Worm (Caenorhabditis elegans): ENCODE data around the gene Y9C2UA.1.

Gene Y9C2UA.1

DNA sequence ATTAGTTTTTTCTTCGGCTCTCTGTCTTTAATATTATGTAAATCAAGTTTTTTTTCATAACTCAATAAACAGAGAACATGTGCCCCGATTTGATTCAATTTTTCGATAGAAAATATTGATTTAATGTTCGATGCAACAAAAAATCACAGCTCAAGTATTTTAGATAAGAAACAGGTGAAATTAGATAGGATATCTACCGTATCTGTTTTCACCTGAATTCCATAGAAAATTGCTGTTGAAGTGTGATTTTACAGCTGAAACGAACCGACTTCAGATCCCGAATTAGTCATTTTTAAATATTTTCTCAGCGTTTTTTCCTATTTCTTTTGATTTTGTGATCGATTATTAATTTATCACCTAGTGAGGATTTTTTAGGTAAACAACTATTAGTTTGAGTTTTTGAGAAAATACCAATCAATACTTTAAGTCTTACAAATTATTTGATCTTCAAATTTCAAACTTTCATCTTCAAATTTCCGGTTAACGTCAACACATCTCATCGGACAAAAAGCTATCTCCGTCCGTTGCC lies at the start of gene Y9C2UA.1:
Y9C2UA.1 (plus strand) TSS at position 479 of the 529 bp plus-strand sequence.
- no peak for TF ChIP-seq unc-62 (GFP tag; optimal IDR thresholded peaks at IDR 0.05)

DNA sequence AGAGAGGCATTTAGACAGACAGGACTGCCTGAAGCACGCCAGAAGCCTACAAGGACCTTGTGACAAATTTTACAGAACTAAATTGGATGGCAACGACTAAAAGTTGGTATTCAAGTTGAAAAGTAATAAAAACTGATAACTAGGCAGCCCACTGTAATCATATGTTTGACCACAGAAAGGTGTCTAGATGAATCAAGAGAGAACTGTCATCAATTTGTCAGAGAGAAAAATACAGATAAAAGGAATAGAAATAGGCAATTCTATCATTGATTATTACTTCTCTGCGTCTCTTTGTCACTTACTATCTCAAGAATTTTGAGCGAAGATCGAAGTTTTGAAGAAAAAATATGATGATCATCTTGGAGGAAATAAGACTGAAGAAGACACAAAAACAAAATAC lies 46.5 kb upstream of the Y9C2UA.1 start:
- no peak for TF ChIP-seq unc-62 (GFP tag; optimal IDR thresholded peaks at IDR 0.05)

DNA sequence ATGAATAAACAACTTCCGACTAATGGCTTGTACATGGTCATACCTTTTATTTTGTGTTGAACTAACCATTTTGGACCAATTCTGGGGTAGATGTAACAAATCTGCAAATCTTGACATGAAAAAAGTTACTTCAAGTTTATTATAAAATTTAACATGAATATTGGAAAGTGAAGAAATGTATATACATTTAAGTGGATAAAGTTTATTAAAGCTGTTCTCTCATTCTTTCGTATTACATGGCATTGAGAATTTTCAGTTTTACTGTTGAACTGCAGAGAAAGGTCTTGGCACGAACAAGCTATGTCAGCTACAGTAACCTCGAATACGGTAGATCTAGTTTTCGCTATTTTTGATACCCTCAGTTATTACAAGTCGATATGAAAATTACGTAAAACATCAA lies 45.9 kb upstream of the Y9C2UA.1 start, which contains the start of gene C07H4.1:
C07H4.1 (minus strand) TSS at position 101 of the 400 bp plus-strand sequence.
- no peak for TF ChIP-seq unc-62 (GFP tag; optimal IDR thresholded peaks at IDR 0.05)

DNA sequence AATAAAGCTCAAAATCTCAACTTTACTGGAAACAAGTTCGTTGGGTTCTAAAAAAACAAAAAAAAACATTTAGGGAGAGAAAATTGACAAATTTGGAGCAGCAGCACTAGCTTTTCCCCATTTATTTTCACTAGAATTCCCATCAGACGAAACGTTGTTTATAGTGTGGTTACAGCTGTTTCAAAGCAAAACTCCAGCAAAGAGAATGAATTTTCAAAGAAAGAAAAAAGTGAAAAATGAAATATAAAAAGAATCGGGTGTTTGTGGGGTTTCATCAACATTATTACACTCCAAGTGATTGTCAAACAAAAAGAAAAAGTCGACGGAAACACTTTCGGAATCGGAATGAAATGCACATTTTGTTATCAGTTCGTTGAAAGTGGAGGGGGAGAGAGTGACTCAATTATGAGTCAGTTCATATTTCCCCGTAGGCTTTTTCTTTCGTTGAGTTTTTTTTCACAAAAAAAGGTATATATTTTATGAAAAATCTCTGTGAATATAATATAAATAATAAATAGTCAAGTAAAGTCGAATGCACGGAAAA lies 45.1 kb upstream of the Y9C2UA.1 start:
- no peak for TF ChIP-seq unc-62 (GFP tag; optimal IDR thresholded peaks at IDR 0.05)

DNA sequence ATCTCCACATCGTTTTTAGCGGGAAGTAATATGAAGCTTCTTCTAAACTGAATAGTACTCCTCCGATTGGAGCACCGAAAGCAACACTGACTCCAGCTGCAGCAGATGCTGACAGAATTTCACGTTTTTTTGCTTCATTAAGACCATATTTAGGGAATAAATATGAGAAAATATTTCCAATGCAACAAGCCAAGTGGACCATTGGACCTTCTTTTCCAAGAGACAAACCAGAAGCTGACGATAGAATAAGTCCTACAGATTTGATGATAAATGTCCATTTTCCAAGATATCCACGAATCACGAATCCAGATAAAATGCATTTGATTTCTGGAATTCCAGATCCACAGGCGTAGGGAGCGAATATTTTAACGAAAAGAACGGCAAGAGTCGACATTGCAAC lies 42.1 kb upstream of the Y9C2UA.1 start:
- TF ChIP-seq unc-62 (GFP tag; optimal IDR thresholded peaks at IDR 0.05), result no peak

DNA sequence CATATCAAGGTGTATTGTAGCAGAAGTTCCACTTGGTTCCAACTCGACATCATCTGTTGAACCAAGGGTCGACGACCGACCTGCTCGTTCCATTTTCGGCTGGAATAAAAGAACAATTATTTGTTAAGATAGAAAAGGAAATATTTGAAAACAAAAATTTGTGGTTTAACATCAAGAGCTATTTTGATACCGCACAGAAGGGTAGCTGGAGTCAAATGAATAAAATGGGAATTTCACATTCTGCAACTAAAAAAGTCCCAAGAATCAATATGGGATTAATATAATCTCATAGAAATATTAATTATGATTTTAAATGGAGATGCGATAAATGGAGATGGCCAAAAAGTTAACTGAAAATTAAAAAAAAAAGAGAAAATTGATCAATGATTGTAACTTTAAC lies 40.9 kb upstream of the Y9C2UA.1 start, which contains the start of gene clh-5:
clh-5 (minus strand) TSS at position 101 of the 400 bp plus-strand sequence.
- no peak for TF ChIP-seq unc-62 (GFP tag; optimal IDR thresholded peaks at IDR 0.05)

DNA sequence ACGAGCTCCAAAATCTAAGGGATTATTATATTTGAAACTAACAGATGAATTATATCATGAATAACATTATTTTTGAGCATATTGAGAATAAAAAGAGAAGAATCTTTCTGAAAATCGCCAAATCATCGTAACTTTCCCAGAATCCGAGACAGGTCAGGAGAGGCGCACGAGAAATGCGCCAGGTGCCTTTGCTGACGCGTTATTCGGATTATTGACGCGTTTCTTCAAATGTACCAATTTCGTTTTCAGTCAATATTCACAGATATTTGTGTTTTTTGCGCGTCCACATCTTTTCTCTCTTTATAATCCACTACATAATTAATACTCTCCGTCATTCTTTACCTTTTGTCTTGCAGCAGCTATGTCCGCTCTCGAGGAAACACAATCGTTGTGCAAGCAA lies 40.4 kb upstream of the Y9C2UA.1 start, which contains the start of gene T24H10.1:
T24H10.1 (plus strand) TSS at position 355 of the 400 bp plus-strand sequence.
- TF ChIP-seq unc-62 (GFP tag; optimal IDR thresholded peaks at IDR 0.05), result no peak

DNA sequence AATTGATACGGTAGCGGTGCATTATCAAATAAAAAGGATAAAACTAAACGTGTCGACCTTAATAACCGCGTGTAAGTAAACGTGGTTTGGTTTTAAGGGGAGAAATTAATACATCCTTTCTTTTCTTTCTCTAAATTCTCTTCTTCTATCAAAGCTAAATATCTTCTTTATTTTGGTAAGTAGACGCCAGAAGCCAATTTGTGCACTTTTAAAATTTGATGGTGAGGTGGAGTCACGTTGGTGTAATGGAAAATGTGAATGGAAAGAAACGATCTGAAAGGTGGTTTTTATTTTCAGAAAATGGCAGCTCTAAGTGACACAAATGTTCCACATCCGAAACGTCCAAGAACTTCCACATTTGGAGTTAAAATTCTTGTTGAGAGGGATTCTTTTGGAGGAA lies 38.7 kb upstream of the Y9C2UA.1 start, which contains the start of gene T24H10.5:
T24H10.5 (plus strand) TSS at position 301 of the 400 bp plus-strand sequence.
- no peak for TF ChIP-seq unc-62 (GFP tag; optimal IDR thresholded peaks at IDR 0.05)

DNA sequence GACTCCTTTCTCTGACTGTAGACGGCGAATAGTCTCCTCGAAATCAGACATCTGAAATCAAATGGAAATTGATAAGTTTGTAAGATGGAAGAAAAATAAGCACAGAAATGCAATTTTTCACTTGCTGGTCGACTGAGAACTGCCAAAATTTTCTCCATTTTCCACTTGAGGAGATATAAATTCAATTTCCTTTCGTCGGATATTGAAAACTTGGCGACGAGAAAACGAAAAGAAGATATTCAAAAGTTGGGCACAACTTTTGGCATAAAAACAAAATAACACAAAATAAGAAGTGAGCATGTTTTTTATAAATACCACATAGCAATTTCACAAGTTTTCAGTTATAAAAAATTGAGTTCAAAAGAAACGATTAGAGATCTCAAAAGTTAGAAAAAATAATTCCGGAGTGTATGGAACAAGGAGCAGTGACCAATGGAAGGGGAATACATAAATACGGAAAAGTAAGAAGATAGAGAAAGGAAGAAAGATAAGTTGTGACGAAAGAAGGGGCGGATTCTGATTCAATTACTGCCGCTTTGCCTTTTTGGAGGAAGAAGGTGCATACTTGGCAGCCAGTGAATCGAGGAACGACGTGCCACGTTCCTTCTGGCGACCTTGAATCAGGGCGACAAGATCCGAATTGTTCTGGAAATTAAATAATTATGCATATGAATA lies 32.2 kb upstream of the Y9C2UA.1 start, which contains the start of gene dyrb-1:
dyrb-1 (minus strand) TSS at position 51 of the 675 bp plus-strand sequence.
- TF ChIP-seq unc-62 (GFP tag; optimal IDR thresholded peaks at IDR 0.05), result no peak

DNA sequence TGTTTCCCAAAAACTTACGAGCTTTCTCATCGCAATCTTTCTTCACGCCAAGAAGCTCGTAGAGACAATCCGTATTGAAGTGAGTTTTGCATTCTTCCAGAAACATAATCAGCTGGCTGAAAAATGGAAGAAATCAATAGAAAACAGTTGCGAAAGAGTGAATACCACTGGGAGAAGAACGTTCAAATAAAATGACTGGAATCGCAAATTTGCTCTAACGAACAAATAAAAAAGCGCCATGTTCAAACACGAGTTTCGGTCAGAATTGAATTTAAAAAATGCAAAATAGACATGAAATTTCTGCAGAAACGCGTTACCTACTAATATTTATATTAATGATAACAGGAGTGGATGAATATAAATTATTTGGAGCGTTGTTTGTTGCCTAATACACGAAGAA lies 31.0 kb upstream of the Y9C2UA.1 start, which contains the start of gene dnj-23:
dnj-23 (minus strand) TSS at position 158 of the 400 bp plus-strand sequence.
- TF ChIP-seq unc-62 (GFP tag; optimal IDR thresholded peaks at IDR 0.05), result no peak

DNA sequence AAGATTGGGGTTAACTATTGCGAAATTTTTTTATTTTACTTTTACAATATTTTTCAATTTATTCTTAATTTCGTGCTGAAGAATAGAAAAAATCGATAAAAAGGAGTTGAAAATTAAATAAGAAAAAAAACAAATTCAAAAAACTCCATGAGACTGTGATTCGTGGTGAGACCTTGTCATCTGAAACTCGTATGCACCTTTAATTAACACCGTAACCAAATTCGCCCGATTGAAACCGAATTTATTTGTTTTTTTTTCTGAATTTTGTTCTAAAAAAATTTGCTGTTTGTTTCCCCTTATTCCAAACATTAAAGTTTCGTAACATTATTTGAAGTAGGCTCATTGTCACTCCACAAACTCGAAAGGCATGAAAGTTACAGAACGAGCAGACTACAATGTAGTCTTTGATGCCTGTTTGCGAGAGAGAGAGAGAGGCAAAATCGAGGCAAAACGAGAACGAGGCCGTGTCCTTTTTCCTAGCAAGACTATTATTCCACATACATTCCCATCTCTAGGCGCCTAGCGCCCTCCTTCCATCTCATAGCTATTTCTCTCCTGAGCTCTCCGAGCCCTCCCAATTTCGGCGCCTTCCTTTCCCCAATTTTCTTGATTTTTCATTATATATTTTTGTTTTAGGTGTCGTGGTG lies 30.4 kb upstream of the Y9C2UA.1 start, which contains the start of gene T24H10.4:
T24H10.4 (plus strand) TSS at position 630 of the 647 bp plus-strand sequence.
- TF ChIP-seq unc-62 (GFP tag; optimal IDR thresholded peaks at IDR 0.05), result no peak

DNA sequence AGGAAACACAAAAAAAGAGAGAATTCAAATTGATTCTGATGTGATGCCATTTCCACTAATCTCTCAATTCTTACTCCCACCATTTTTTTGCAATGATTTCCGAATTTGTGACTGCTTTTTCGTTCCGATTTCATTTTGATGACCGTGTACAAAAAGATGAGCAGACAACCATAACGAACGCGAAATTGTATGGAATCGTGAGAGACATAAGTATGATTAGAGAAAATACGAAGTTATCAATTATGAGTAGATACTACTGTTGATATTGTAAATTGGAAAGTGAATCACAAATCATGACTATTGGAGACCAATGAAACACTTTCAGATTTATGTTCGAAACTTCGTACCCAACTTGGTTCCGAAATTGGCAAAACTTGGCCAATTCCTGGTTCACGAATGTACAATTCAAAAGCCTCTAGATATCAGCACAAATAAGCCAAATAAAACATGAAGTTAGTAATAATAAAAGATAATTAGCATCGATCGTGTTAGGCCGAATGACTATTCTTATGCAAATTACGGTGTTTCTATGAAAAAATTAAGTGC lies 27.9 kb upstream of the Y9C2UA.1 start:
- no peak for TF ChIP-seq unc-62 (GFP tag; optimal IDR thresholded peaks at IDR 0.05)

DNA sequence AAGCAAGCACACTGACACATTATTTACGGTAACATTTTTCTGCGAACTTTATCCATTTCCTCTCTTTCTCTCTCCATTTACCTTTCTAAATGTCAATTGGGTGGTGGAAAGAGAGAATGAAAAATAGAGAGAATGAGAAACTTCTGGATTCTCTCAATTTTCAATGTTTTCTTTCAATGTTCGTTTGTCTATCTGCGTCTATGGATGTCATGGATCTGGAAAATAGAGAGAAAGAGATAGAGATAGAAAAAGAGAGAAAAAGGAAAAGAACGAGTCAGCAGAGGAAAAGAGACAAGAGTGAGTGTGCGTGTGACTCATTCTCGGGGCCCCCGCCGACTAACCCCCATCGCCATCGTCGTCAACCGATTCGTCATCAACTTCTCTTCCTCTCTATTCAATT lies 26.6 kb upstream of the Y9C2UA.1 start, which contains the start of gene jun-1:
jun-1 (plus strand) TSS at position 307 of the 400 bp plus-strand sequence.
- no peak for TF ChIP-seq unc-62 (GFP tag; optimal IDR thresholded peaks at IDR 0.05)

DNA sequence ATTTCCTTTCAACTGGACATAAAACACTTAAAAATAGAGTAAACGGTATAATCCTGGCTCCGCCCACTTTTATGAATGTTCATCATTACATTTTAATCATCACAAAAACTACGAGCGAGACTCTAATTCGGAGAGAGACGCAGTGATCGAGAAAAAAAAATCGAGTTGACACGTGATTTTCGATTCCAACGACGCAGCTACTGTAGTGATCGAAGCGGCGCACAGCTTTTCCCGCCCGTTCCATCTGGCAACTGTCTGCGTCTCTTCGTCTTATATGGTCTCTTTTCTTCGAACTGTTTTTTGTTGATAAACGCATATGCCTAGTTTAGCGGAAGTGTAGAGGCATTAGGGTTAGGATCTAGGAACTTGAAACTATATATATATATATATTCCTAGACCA lies 25.7 kb upstream of the Y9C2UA.1 start:
- no peak for TF ChIP-seq unc-62 (GFP tag; optimal IDR thresholded peaks at IDR 0.05)

DNA sequence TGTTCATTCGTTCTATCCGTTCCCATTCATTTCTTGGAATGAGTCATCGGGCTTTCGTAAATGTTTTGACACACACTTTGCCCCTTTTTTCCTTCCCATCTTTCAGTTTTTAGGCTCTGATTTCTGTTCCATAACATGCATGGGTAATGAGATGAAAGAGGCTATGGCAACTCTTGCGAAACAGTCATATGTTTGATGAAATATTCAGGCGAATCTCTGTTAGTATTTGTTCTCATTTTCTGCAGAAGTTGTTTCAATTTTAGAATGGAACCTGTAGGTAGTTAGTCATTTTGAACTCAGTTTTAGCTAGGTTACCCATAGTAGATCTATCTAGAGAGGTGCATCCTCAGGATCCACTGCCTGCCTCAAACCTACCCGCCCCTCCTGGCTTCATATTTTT lies 24.5 kb upstream of the Y9C2UA.1 start:
- TF ChIP-seq unc-62 (GFP tag; optimal IDR thresholded peaks at IDR 0.05), result no peak

DNA sequence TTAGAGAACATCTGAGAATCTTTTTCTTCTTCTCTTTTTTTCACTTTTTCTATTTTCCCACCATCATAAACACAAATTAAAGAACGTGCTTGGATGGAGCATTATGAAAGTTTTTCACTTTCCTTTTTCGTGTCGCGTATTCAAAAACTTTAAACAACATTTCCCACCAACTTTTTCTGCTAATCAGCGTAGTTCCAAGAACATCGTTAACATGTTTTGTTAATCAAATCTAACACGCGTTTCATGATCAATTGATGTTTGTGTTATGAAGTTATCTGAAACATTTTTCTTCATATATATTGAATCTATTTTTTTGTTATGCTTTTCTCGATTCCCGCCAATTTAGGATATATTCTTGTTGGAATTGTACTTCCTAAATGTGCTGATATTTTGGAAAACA lies 23.8 kb upstream of the Y9C2UA.1 start:
- TF ChIP-seq unc-62 (GFP tag; optimal IDR thresholded peaks at IDR 0.05), result no peak

Measured in whole organism, dauer.